Fruit fly (Drosophila melanogaster) whole organism, embryonic: ENCODE measurements around the gene dpr14.

Source experiments
- Aef1 ChIP-seq: fragments of 200-800 bp; sonication (Bioruptor generic); IDR thresholded peaks from 3 replicates; pipeline ENCODE4 v1.3.6; 2022; ENCODE audit warnings: missing biosample characterization, missing genetic modification characterization
- Bgb ChIP-seq: fragments of 200-800 bp; sonication (Bioruptor generic); IDR thresholded peaks from 2 replicates; pipeline ENCODE4 v1.3.6; 2022; ENCODE audit warnings: missing biosample characterization, missing genetic modification characterization; ENCODE audit not compliant: partially characterized antibody
- CG10267 ChIP-seq: fragments of 200-800 bp; sonication (Bioruptor generic); optimal IDR thresholded peaks from 2 replicates; lab custom pipeline; 2018; ENCODE audit warnings: missing biosample characterization, mild to moderate bottlenecking, missing genetic modification characterization, moderate library complexity
- CG10366 ChIP-seq: fragments of 200-800 bp; sonication (Bioruptor generic); IDR thresholded peaks from 2 replicates; pipeline ENCODE4 v1.3.6; 2022; ENCODE audit warnings: missing biosample characterization, missing genetic modification characterization
- CG10565 ChIP-seq: fragments of 200-800 bp; sonication (Bioruptor generic); optimal IDR thresholded peaks from 3 replicates; lab custom pipeline; 2016; ENCODE audit warnings: missing biosample characterization, mild to moderate bottlenecking, missing genetic modification characterization
- CG12942 ChIP-seq: fragments of 200-800 bp; sonication (Bioruptor generic); optimal IDR thresholded peaks from 3 replicates; lab custom pipeline; 2016; ENCODE audit warnings: missing biosample characterization, missing genetic modification characterization
- CG14014 ChIP-seq: fragments of 200-800 bp; sonication (Bioruptor generic); IDR thresholded peaks from 2 replicates; pipeline ENCODE4 v1.3.6; 2022; ENCODE audit warnings: missing biosample characterization, missing genetic modification characterization
- CG14667 ChIP-seq: fragments of 200-800 bp; sonication (Bioruptor generic); IDR thresholded peaks from 2 replicates; pipeline ENCODE4 v1.3.6; 2022; ENCODE audit warnings: missing biosample characterization, missing genetic modification characterization
- CG16813 ChIP-seq: fragments of 200-800 bp; sonication (Bioruptor generic); IDR thresholded peaks from 3 replicates; pipeline ENCODE4 v1.3.6; 2022; ENCODE audit warnings: missing biosample characterization, missing genetic modification characterization; ENCODE audit not compliant: partially characterized antibody
- CG16863 ChIP-seq: fragments of 200-800 bp; sonication (Bioruptor generic); optimal IDR thresholded peaks from 3 replicates; lab custom pipeline; 2016; ENCODE audit warnings: missing biosample characterization, missing genetic modification characterization
- CG17385 ChIP-seq: fragments of 200-800 bp; sonication (Bioruptor generic); optimal IDR thresholded peaks from 3 replicates; lab custom pipeline; 2018; ENCODE audit warnings: missing biosample characterization, mild to moderate bottlenecking, missing genetic modification characterization
- CG18599 ChIP-seq: fragments of 200-800 bp; sonication (Bioruptor generic); optimal IDR thresholded peaks from 3 replicates; lab custom pipeline; 2017; ENCODE audit warnings: missing biosample characterization, missing genetic modification characterization, mild to moderate bottlenecking, moderate library complexity, missing genetic modification reagents
- CG2202 ChIP-seq: fragments of 200-800 bp; sonication (Bioruptor generic); optimal IDR thresholded peaks from 2 replicates; lab custom pipeline; 2018; ENCODE audit warnings: missing biosample characterization, mild to moderate bottlenecking, missing genetic modification characterization
- CG34422 ChIP-seq: fragments of 200-800 bp; sonication (Bioruptor generic); IDR thresholded peaks from 3 replicates; pipeline ENCODE4 v1.3.6; 2022; ENCODE audit warnings: missing biosample characterization, missing genetic modification characterization
- CG3847 ChIP-seq: fragments of 200-800 bp; sonication (Bioruptor generic); IDR thresholded peaks from 2 replicates; pipeline ENCODE4 v1.3.6; 2022; ENCODE audit warnings: missing biosample characterization, missing genetic modification characterization
- CG4617 ChIP-seq: fragments of 200-800 bp; sonication (Bioruptor generic); optimal IDR thresholded peaks from 3 replicates; lab custom pipeline; 2016; ENCODE audit warnings: missing biosample characterization, missing genetic modification characterization, borderline replicate concordance
- CG6272 ChIP-seq: fragments of 200-800 bp; sonication (Bioruptor generic); IDR thresholded peaks from 2 replicates; pipeline ENCODE4 v1.3.6; 2022; ENCODE audit warnings: missing biosample characterization, missing genetic modification characterization
- CG6854 ChIP-seq: fragments of 200-800 bp; sonication (Bioruptor generic); optimal IDR thresholded peaks from 3 replicates; lab custom pipeline; 2017; ENCODE audit warnings: missing biosample characterization, mild to moderate bottlenecking, missing genetic modification characterization
- CG7786 ChIP-seq: fragments of 200-800 bp; sonication (Bioruptor generic); optimal IDR thresholded peaks from 2 replicates; lab custom pipeline; 2016; ENCODE audit warnings: missing biosample characterization, missing genetic modification characterization
- CG9727 ChIP-seq: fragments of 200-800 bp; sonication (Bioruptor generic); optimal IDR thresholded peaks from 3 replicates; lab custom pipeline; 2017; ENCODE audit warnings: missing biosample characterization, mild to moderate bottlenecking, missing genetic modification characterization
- CTCF ChIP-seq: fragments of 200-800 bp; sonication (Bioruptor generic); optimal IDR thresholded peaks from 2 replicates; lab custom pipeline; 2017; ENCODE audit warnings: missing biosample characterization, mild to moderate bottlenecking, missing genetic modification characterization, moderate library complexity
- Dip3 ChIP-seq: fragments of 200-800 bp; sonication (Bioruptor generic); optimal IDR thresholded peaks from 3 replicates; lab custom pipeline; 2016; ENCODE audit warnings: missing biosample characterization, missing genetic modification characterization
- E2f1 ChIP-seq: fragments of 200-800 bp; sonication (Bioruptor generic); IDR thresholded peaks from 2 replicates; pipeline ENCODE4 v1.3.6; 2022; ENCODE audit warnings: missing biosample characterization, missing genetic modification characterization
- HLH54F ChIP-seq: fragments of 200-800 bp; sonication (Bioruptor generic); optimal IDR thresholded peaks from 3 replicates; lab custom pipeline; 2016; ENCODE audit warnings: missing biosample characterization, missing genetic modification characterization
- Hmr ChIP-seq: fragments of 200-800 bp; sonication (Bioruptor generic); optimal IDR thresholded peaks from 3 replicates; lab custom pipeline; 2017; ENCODE audit warnings: mild to moderate bottlenecking, missing biosample characterization, missing genetic modification reagents, missing genetic modification characterization
- Lhr ChIP-seq: fragments of 200-800 bp; sonication (Bioruptor generic); optimal IDR thresholded peaks from 3 replicates; lab custom pipeline; 2017; ENCODE audit warnings: mild to moderate bottlenecking, missing biosample characterization, missing genetic modification reagents, missing genetic modification characterization
- Med ChIP-seq: fragments of 200-800 bp; sonication (Bioruptor generic); peaks from one replicate; lab custom pipeline; 2016; ENCODE audit warnings: missing biosample characterization, missing genetic modification characterization, mild to moderate bottlenecking, inconsistent platforms, moderate library complexity
- Mes4 ChIP-seq: fragments of 200-800 bp; sonication (Bioruptor generic); optimal IDR thresholded peaks from 2 replicates; lab custom pipeline; 2016; ENCODE audit warnings: missing biosample characterization, missing genetic modification characterization
- NC2β ChIP-seq: fragments of 200-800 bp; sonication (Bioruptor generic); optimal IDR thresholded peaks from 2 replicates; lab custom pipeline; 2016; ENCODE audit warnings: missing biosample characterization, missing genetic modification characterization
- TFAM ChIP-seq: fragments of 200-800 bp; sonication (Bioruptor generic); optimal IDR thresholded peaks from 2 replicates; lab custom pipeline; 2017; ENCODE audit warnings: missing biosample characterization, missing genetic modification characterization, inconsistent platforms
- Trl ChIP-seq, 3 experiments: fragments of >200 bp in 2 of 3; fragments of 200-800 bp in 1 of 3; sonication (Bioruptor generic) in 1 of 3; optimal IDR thresholded peaks; 2 replicates in 1 of 3; 3 replicates in 2 of 3; lab custom pipeline; 2016 to 2017; ENCODE audit warnings: missing biosample characterization in 1 of 3, missing genetic modification characterization in 1 of 3
- az2 ChIP-seq: fragments of 200-800 bp; sonication (Bioruptor generic); optimal IDR thresholded peaks from 3 replicates; lab custom pipeline; 2016; ENCODE audit warnings: missing biosample characterization, missing genetic modification characterization
- bbx ChIP-seq: fragments of 200-800 bp; sonication (Bioruptor generic); IDR thresholded peaks from 2 replicates; pipeline ENCODE4 v1.3.6; 2022; ENCODE audit warnings: missing biosample characterization, missing genetic modification characterization; ENCODE audit not compliant: partially characterized antibody
- bsh ChIP-seq, 2 experiments: fragments of 200-800 bp; sonication (Bioruptor generic); optimal IDR thresholded peaks; 2 replicates each; lab custom pipeline; 2017 to 2018; ENCODE audit warnings: mild to moderate bottlenecking in 2 of 2, missing biosample characterization in 2 of 2, missing genetic modification characterization in 2 of 2, moderate library complexity in 1 of 2
- corto ChIP-seq: fragments of 200-800 bp; sonication (Bioruptor generic); optimal IDR thresholded peaks from 2 replicates; lab custom pipeline; 2016; ENCODE audit warnings: missing biosample characterization, mild to moderate bottlenecking, missing genetic modification characterization, moderate library complexity
- fu2 ChIP-seq: fragments of 200-800 bp; sonication (Bioruptor generic); optimal IDR thresholded peaks from 2 replicates; lab custom pipeline; 2016; ENCODE audit warnings: missing biosample characterization, missing genetic modification characterization
- gem ChIP-seq: fragments of 200-800 bp; sonication (Bioruptor generic); optimal IDR thresholded peaks from 2 replicates; lab custom pipeline; 2019; ENCODE audit warnings: missing biosample characterization, mild to moderate bottlenecking, missing genetic modification characterization, moderate library complexity
- hbn ChIP-seq: fragments of 200-800 bp; sonication (Bioruptor generic); IDR thresholded peaks from 2 replicates; pipeline ENCODE4 v1.3.6; 2022; ENCODE audit warnings: missing biosample characterization, missing genetic modification characterization; ENCODE audit not compliant: partially characterized antibody
- mirr ChIP-seq: fragments of 200-800 bp; sonication (Bioruptor generic); optimal IDR thresholded peaks from 3 replicates; lab custom pipeline; 2018; ENCODE audit warnings: missing biosample characterization, mild to moderate bottlenecking, missing genetic modification characterization
- nerfin-2 ChIP-seq: fragments of 200-800 bp; sonication (Bioruptor generic); IDR thresholded peaks from 2 replicates; pipeline ENCODE4 v1.3.6; 2022; ENCODE audit warnings: missing biosample characterization, missing genetic modification characterization; ENCODE audit not compliant: partially characterized antibody
- pho ChIP-seq: fragments of 200-800 bp; sonication (Bioruptor generic); optimal IDR thresholded peaks from 2 replicates; lab custom pipeline; 2016; ENCODE audit warnings: missing biosample characterization, missing genetic modification characterization
- ro ChIP-seq: fragments of 200-800 bp; sonication (Bioruptor generic); IDR thresholded peaks from 2 replicates; pipeline ENCODE4 v1.3.6; 2022; ENCODE audit warnings: missing biosample characterization, missing genetic modification characterization
- sna ChIP-seq: fragments of 200-800 bp; sonication (Bioruptor generic); IDR thresholded peaks from 2 replicates; pipeline ENCODE4 v1.3.6; 2022; ENCODE audit warnings: missing biosample characterization, missing genetic modification characterization; ENCODE audit not compliant: partially characterized antibody
- so ChIP-seq: fragments of 200-800 bp; sonication (Bioruptor generic); IDR thresholded peaks from 3 replicates; pipeline ENCODE4 v1.3.6; 2022; ENCODE audit warnings: missing biosample characterization, missing genetic modification characterization
- sob ChIP-seq: fragments of 200-800 bp; sonication (Bioruptor generic); IDR thresholded peaks from 2 replicates; pipeline ENCODE4 v1.3.6; 2022; ENCODE audit warnings: missing biosample characterization, missing genetic modification characterization
- unc-4 ChIP-seq: fragments of 200-800 bp; sonication (Bioruptor generic); IDR thresholded peaks from 2 replicates; pipeline ENCODE4 v1.3.6; 2022; ENCODE audit warnings: missing biosample characterization, missing genetic modification characterization; ENCODE audit not compliant: partially characterized antibody
- wek ChIP-seq: fragments of 200-800 bp; sonication (Bioruptor generic); optimal IDR thresholded peaks from 3 replicates; lab custom pipeline; 2018; ENCODE audit warnings: missing biosample characterization, mild to moderate bottlenecking, missing genetic modification characterization, moderate library complexity
- zen2 ChIP-seq: fragments of 200-800 bp; sonication (Bioruptor generic); IDR thresholded peaks from 3 replicates; pipeline ENCODE4 v1.3.6; 2022; ENCODE audit warnings: missing biosample characterization, missing genetic modification characterization; ENCODE audit not compliant: partially characterized antibody

The dpr14 gene

dm6 chrX:7893411-7894122, 14.5 kb downstream of the dpr14 start, which contains the start of the genes CG45089, ND-MNLL and p115 (continued):
- TF ChIP-seq CG4617, result peak; percentile 56
- TF ChIP-seq CG16813 (GFP tag; lab: Robert Waterston, UW), result peak; percentile 58
- no peak for TF ChIP-seq mirr (GFP tag; lab: Kevin White, UChicago)
- TF ChIP-seq Aef1 (GFP tag; lab: Robert Waterston, UW), result peak; percentile 50; the same call in 2 of the 3 replicates
- TF ChIP-seq CG10565 (GFP tag; lab: Kevin White, UChicago), result no peak
- no peak for TF ChIP-seq ro (GFP tag; lab: Robert Waterston, UW)
- peak; percentile 20 for TF ChIP-seq fu2
- TF ChIP-seq Hmr (GFP tag; lab: Kevin White, UChicago), result peak; percentile 40
- TF ChIP-seq bsh (GFP tag; optimal IDR thresholded peaks at IDR 0.05; lab: Kevin White, UChicago), result peak in 1 of 2 experiments; percentile 60
- TF ChIP-seq Mes4, result no peak
- peak; percentile 47; the same call in 1 of the 2 replicates for TF ChIP-seq CG14014 (GFP tag; lab: Robert Waterston, UW)
- peak; percentile 12 for TF ChIP-seq NC2β (GFP tag; lab: Kevin White, UChicago)
- TF ChIP-seq CG6854 (GFP tag; lab: Kevin White, UChicago), result no peak
- no peak for TF ChIP-seq CG2202 (tag; lab: Kevin White, UChicago)
- TF ChIP-seq Trl (optimal IDR thresholded peaks at IDR 0.05; lab: Kevin White, UChicago), result no peak
- peak; percentile 20 for TF ChIP-seq Trl (GFP tag; optimal IDR thresholded peaks at IDR 0.05; lab: Kevin White, UChicago)
- TF ChIP-seq zen2 (GFP tag; lab: Robert Waterston, UW), result no peak; the same call in 2 of the 3 replicates
- peak; percentile 72 for TF ChIP-seq CG10267 (tag; lab: Kevin White, UChicago)
- TF ChIP-seq pho, result peak; percentile 14
- no peak for TF ChIP-seq Lhr (GFP tag; lab: Kevin White, UChicago)
- TF ChIP-seq sob (GFP tag; lab: Robert Waterston, UW), result peak; percentile 73
- TF ChIP-seq CG7786 (GFP tag; lab: Kevin White, UChicago), result peak; percentile 11
- TF ChIP-seq CG34422 (GFP tag; lab: Robert Waterston, UW), result peak; percentile 56; the same call in 1 of the 3 replicates
- TF ChIP-seq CG3847 (GFP tag; lab: Robert Waterston, UW), result peak; percentile 60
- no peak for TF ChIP-seq CTCF (GFP tag; lab: Kevin White, UChicago)
- peak; percentile 42 for TF ChIP-seq Bgb (GFP tag; lab: Robert Waterston, UW)
- peak; percentile 51 for TF ChIP-seq CG18599 (GFP tag; lab: Kevin White, UChicago)
- no peak for TF ChIP-seq CG16863 (GFP tag; lab: Kevin White, UChicago)
- peak; percentile 55 for TF ChIP-seq az2
- TF ChIP-seq unc-4 (GFP tag; lab: Robert Waterston, UW), result peak; percentile 65; the same call in 1 of the 2 replicates
- TF ChIP-seq Dip3 (GFP tag; lab: Kevin White, UChicago), result peak; percentile 26
- no peak for TF ChIP-seq bbx
- TF ChIP-seq sna, result peak; percentile 41; the same call in 1 of the 2 replicates
- peak; percentile 54 for TF ChIP-seq hbn
- TF ChIP-seq wek (GFP tag; lab: Kevin White, UChicago), result no peak
- TF ChIP-seq nerfin-2, result no peak
- no peak for TF ChIP-seq CG17385 (GFP tag; lab: Kevin White, UChicago)
- no peak for TF ChIP-seq E2f1
- TF ChIP-seq HLH54F, result peak; percentile 18
- TF ChIP-seq CG14667, result peak; percentile 25; the same call in 1 of the 2 replicates
- TF ChIP-seq corto (GFP tag; lab: Kevin White, UChicago), result peak; percentile 43
- no peak for TF ChIP-seq so (GFP tag; lab: Robert Waterston, UW)
- peak; percentile 48 for TF ChIP-seq CG12942 (GFP tag; lab: Kevin White, UChicago)
- TF ChIP-seq CG10366 (GFP tag; lab: Robert Waterston, UW), result peak; percentile 46
- TF ChIP-seq CG6272 (GFP tag; lab: Robert Waterston, UW), result peak; percentile 42; the same call in 1 of the 2 replicates
- no peak for TF ChIP-seq TFAM (GFP tag; lab: Kevin White, UChicago)
- TF ChIP-seq gem (tag; lab: Kevin White, UChicago), result peak; percentile 78
- TF ChIP-seq CG9727, result peak; percentile 71
- peak; percentile 86 for TF ChIP-seq Med
